Fruit fly (Drosophila melanogaster) whole organism, prepupa: ENCODE measurements around the gene Syx5.

ENCODE experiments used
- CG15336 ChIP-seq: fragments of 200-800 bp; sonication (Bioruptor generic); IDR thresholded peaks from 2 replicates; pipeline ENCODE4 v1.3.6; 2022; ENCODE audit warnings: missing biosample characterization, missing genetic modification characterization
- CG16779 ChIP-seq: fragments of 200-800 bp; sonication (Bioruptor generic); optimal IDR thresholded peaks from 3 replicates; lab custom pipeline; 2017; ENCODE audit warnings: missing biosample characterization, mild to moderate bottlenecking, missing genetic modification characterization
- CG3032 ChIP-seq: fragments of 200-800 bp; optimal IDR thresholded peaks from 2 replicates; lab custom pipeline; 2019; ENCODE audit warnings: missing biosample characterization, mild to moderate bottlenecking, missing genetic modification characterization, moderate library complexity
- CG6163 ChIP-seq: fragments of 200-800 bp; sonication (Bioruptor generic); IDR thresholded peaks from 3 replicates; pipeline ENCODE4 v1.3.6; 2022; ENCODE audit warnings: missing biosample characterization, missing genetic modification characterization
- CG6276 ChIP-seq: fragments of 200-800 bp; sonication (Bioruptor generic); optimal IDR thresholded peaks from 2 replicates; lab custom pipeline; 2017; ENCODE audit warnings: missing biosample characterization, mild to moderate bottlenecking, missing genetic modification characterization
- CG6854 ChIP-seq: fragments of 200-800 bp; sonication (Bioruptor generic); optimal IDR thresholded peaks from 2 replicates; lab custom pipeline; 2017; ENCODE audit warnings: missing biosample characterization, mild to moderate bottlenecking, missing genetic modification characterization
- CG8632 ChIP-seq: fragments of 200-800 bp; sonication (Bioruptor generic); optimal IDR thresholded peaks from 3 replicates; lab custom pipeline; 2016; ENCODE audit warnings: missing biosample characterization, missing genetic modification characterization
- Eip78C ChIP-seq: fragments of 200-800 bp; sonication (Bioruptor generic); peaks from one replicate; lab custom pipeline; 2016; ENCODE audit warnings: missing biosample characterization, missing genetic modification characterization
- Eip93F ChIP-seq: fragments of 200-800 bp; sonication (Bioruptor generic); optimal IDR thresholded peaks from 2 replicates; lab custom pipeline; 2016; ENCODE audit warnings: missing biosample characterization, mild to moderate bottlenecking, missing genetic modification characterization
- Ets21C ChIP-seq: fragments of 200-800 bp; sonication (Bioruptor generic); optimal IDR thresholded peaks from 3 replicates; lab custom pipeline; 2016; ENCODE audit warnings: missing biosample characterization, missing genetic modification characterization
- Hr38 ChIP-seq: sonication (Bioruptor generic); optimal IDR thresholded peaks from 2 replicates; lab custom pipeline; 2016; ENCODE audit warnings: missing biosample characterization, missing genetic modification characterization
- Hr39 ChIP-seq: fragments of 200-800 bp; sonication (Bioruptor generic); optimal IDR thresholded peaks from 2 replicates; lab custom pipeline; 2016; ENCODE audit warnings: missing biosample characterization, missing genetic modification characterization
- Met ChIP-seq: fragments of 200-800 bp; sonication (Bioruptor generic); optimal IDR thresholded peaks from 3 replicates; lab custom pipeline; 2016; ENCODE audit warnings: missing biosample characterization, missing genetic modification characterization
- achi ChIP-seq: fragments of 200-800 bp; sonication (Bioruptor generic); optimal IDR thresholded peaks from 3 replicates; lab custom pipeline; 2016; ENCODE audit warnings: missing biosample characterization, missing genetic modification characterization
- dac ChIP-seq: fragments of 200-800 bp; sonication (Bioruptor generic); optimal IDR thresholded peaks from 2 replicates; lab custom pipeline; 2017; ENCODE audit warnings: missing biosample characterization, mild to moderate bottlenecking, missing genetic modification characterization
- dsx ChIP-seq: fragments of 200-800 bp; optimal IDR thresholded peaks from 3 replicates; lab custom pipeline; 2019; ENCODE audit warnings: missing biosample characterization, mild to moderate bottlenecking, missing genetic modification characterization, moderate library complexity; ENCODE audit not compliant: poor library complexity, severe bottlenecking
- eg ChIP-seq: fragments of 200-800 bp; sonication (Bioruptor generic); IDR thresholded peaks from 3 replicates; pipeline ENCODE4 v1.3.6; 2022; ENCODE audit warnings: missing biosample characterization, missing genetic modification characterization
- esn ChIP-seq: fragments of 200-800 bp; sonication (Bioruptor generic); optimal IDR thresholded peaks from 2 replicates; lab custom pipeline; 2016; ENCODE audit warnings: missing biosample characterization, mild to moderate bottlenecking, missing genetic modification characterization, moderate library complexity
- fd59A ChIP-seq: fragments of 200-800 bp; sonication (Bioruptor generic); optimal IDR thresholded peaks from 2 replicates; lab custom pipeline; 2017; ENCODE audit warnings: missing biosample characterization, mild to moderate bottlenecking, missing genetic modification characterization, missing genetic modification reagents
- fkh ChIP-seq: fragments of 200-800 bp; sonication (Bioruptor generic); optimal IDR thresholded peaks from 3 replicates; lab custom pipeline; 2017; ENCODE audit warnings: missing biosample characterization, mild to moderate bottlenecking, missing genetic modification characterization, moderate library complexity
- net ChIP-seq: fragments of 200-800 bp; sonication (Bioruptor generic); optimal IDR thresholded peaks from 3 replicates; lab custom pipeline; 2016; ENCODE audit warnings: missing biosample characterization, missing genetic modification characterization
- salr ChIP-seq, 2 experiments: fragments of 200-800 bp; sonication (Bioruptor generic); optimal IDR thresholded peaks; 3 replicates each; lab custom pipeline; 2016 to 2018; ENCODE audit warnings: missing biosample characterization in 2 of 2, missing genetic modification characterization in 2 of 2, mild to moderate bottlenecking in 1 of 2
- spab ChIP-seq: fragments of 200-800 bp; sonication (Bioruptor generic); optimal IDR thresholded peaks from 2 replicates; lab custom pipeline; 2017; ENCODE audit warnings: missing biosample characterization, mild to moderate bottlenecking, missing genetic modification characterization, missing genetic modification reagents
- ss ChIP-seq, 2 experiments: fragments of 200-800 bp; sonication (Bioruptor generic); optimal IDR thresholded peaks; 2 replicates in 1 of 2; 3 replicates in 1 of 2; lab custom pipeline; 2017 to 2018; ENCODE audit warnings: mild to moderate bottlenecking in 2 of 2, missing biosample characterization in 2 of 2, missing genetic modification characterization in 2 of 2, moderate library complexity in 1 of 2
- svp ChIP-seq: fragments of 200-800 bp; sonication (Bioruptor generic); peaks from one replicate; lab custom pipeline; 2016; ENCODE audit warnings: missing biosample characterization, missing genetic modification characterization
- topi ChIP-seq: fragments of 200-800 bp; sonication (Bioruptor generic); optimal IDR thresholded peaks from 3 replicates; lab custom pipeline; 2016; ENCODE audit warnings: missing biosample characterization, missing genetic modification characterization
- vri ChIP-seq: fragments of 200-800 bp; sonication (Bioruptor generic); optimal IDR thresholded peaks from 3 replicates; lab custom pipeline; 2016; ENCODE audit warnings: missing biosample characterization, mild to moderate bottlenecking, missing genetic modification characterization

Gene Syx5

dm6 chr2L:16317131-16317530 is 10.0 kb downstream of the Syx5 start:
- TF ChIP-seq CG8632 (GFP tag; lab: Kevin White, UChicago) (no peak), Hr38 (GFP tag; lab: Kevin White, UChicago) (no peak), fkh (GFP tag; lab: Kevin White, UChicago) (peak; percentile 50), spab (GFP tag; lab: Kevin White, UChicago) (no peak)
- TF ChIP-seq, all 60 proteins: peak for 1

DNA sequence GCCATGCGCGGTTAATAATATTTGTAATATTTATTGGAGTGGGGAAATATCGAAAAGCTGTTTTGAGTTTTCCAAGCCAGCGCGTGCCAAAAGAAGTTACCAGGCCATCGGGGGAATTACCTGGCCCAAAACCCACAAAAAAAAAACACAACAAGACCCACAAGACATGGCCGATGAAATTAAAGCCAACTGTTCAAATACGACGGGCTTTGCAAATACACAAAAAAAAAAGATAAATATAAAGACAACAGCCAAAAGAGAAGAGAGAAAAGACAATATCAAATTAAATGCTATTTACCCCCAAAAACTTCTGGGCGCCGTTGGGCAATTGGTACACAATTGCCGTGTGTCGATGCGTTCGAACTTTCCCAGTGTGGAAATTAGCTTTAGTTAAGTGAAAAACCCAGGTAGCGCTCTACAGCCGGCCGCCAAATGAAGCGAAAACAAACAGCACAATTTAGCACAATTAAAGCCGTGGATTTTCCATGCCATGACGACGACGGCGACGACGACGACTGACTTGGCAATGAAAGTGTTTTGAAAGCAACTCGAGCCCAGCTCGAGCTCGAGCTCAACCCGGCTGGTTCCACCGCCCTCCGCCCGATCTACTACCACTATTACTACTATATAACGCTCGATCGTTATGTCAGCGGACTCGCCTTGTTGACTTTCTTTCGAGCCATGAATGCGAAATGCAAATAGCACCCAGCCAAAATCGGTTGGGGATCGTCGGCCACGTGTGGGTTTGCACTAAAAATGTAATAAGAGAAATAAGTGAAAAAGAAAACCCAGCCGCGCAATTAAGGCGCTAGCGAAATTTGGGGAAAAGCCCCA is 10.8 kb downstream of the Syx5 start:
- TF ChIP-seq CG16779 (tag; lab: Kevin White, UChicago) = no peak
- 0 out of 3 replicates have a peak, but pooled peaks have one; percentile 15 for TF ChIP-seq eg (GFP tag; lab: Robert Waterston, UW)
- peak; percentile 54 for TF ChIP-seq Eip78C (GFP tag; lab: Kevin White, UChicago)
- peak; percentile 48 for TF ChIP-seq fkh (GFP tag; lab: Kevin White, UChicago)

DNA sequence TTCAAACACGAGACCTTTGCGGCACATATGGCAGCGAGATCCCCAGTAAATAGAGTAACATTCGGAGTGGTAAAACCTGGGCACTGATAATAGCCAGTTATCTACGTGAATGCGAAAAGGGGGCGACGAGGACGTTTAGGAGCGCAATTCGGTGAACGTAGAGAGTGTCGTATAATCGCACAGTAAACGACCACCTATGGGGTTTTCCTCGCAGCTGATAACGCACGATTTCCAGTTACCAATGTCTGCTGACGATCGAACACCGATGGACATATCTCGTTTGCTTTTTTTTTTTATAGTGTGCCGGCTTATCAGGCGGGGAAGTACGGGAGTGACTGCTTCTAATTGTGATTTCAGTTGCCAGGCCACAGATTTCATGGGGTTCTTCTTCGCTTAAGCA is 12.6 kb downstream of the Syx5 start:
- TF ChIP-seq achi (GFP tag; lab: Kevin White, UChicago) (no peak), vri (GFP tag; lab: Kevin White, UChicago) (peak; percentile 67), Eip78C (GFP tag; lab: Kevin White, UChicago) (no peak), CG6163 (GFP tag; lab: Robert Waterston, UW) (no peak), topi (no peak), svp (GFP tag; lab: Kevin White, UChicago) (peak; percentile 75), CG15336 (no peak), fkh (GFP tag; lab: Kevin White, UChicago) (peak; percentile 38), fd59A (no peak), CG16779 (tag; lab: Kevin White, UChicago) (peak; percentile 3)

- TF ChIP-seq net (GFP tag; lab: Kevin White, UChicago) (no peak), ss (GFP tag; optimal IDR thresholded peaks at IDR 0.05; lab: Kevin White, UChicago) (peak in 1 of 2 experiments; percentile 59)
Measured at dm6 chr2L:16320428-16320827, 13.3 kb downstream of the Syx5 start.

dm6 chr2L:16321209-16321608 is 14.1 kb downstream of the Syx5 start:
- TF ChIP-seq dsx (GFP tag; lab: Kevin White, UChicago) = peak; percentile 18
- TF ChIP-seq CG6276 (GFP tag; lab: Kevin White, UChicago) = no peak

dm6 chr2L:16321872-16322631 is 14.9 kb downstream of the Syx5 start:
- TF ChIP-seq Ets21C (no peak), Eip78C (GFP tag; lab: Kevin White, UChicago) (peak; percentile 55), svp (GFP tag; lab: Kevin White, UChicago) (peak; percentile 0), vri (GFP tag; lab: Kevin White, UChicago) (peak; percentile 10)

dm6 chr2L:16323544-16323943 is 16.4 kb downstream of the Syx5 start:
- no peak for TF ChIP-seq ss (GFP tag; optimal IDR thresholded peaks at IDR 0.05; lab: Kevin White, UChicago)
- TF ChIP-seq Hr39 (GFP tag; lab: Kevin White, UChicago) = no peak
- TF ChIP-seq dac (GFP tag; lab: Kevin White, UChicago) = no peak
- no peak for TF ChIP-seq Eip93F (GFP tag; lab: Kevin White, UChicago)
- TF ChIP-seq esn = no peak
- peak; percentile 29 for TF ChIP-seq CG6854 (GFP tag; lab: Kevin White, UChicago)
- TF ChIP-seq net (GFP tag; lab: Kevin White, UChicago) = no peak
- no peak for TF ChIP-seq Met (GFP tag; lab: Kevin White, UChicago)
- TF ChIP-seq CG3032 = no peak
- 0 out of 3 replicates have a peak, but pooled peaks have one; percentile 8 for TF ChIP-seq eg (GFP tag; lab: Robert Waterston, UW)
- no peak for TF ChIP-seq fkh (GFP tag; lab: Kevin White, UChicago)
- TF ChIP-seq salr (GFP tag; optimal IDR thresholded peaks at IDR 0.05; lab: Kevin White, UChicago) = no peak
